Worm (Caenorhabditis elegans) whole organism, mixed stage, embryonic: ENCODE measurements around the gene R11D1.10.

Experiments used
- M03D4.4 ChIP-seq: sonication (generic microtip); optimal IDR thresholded peaks from 2 replicates; lab custom pipeline; 2017; ENCODE audit warnings: mild to moderate bottlenecking, missing genetic modification characterization, missing compliant biosample characterization
- bed-3 ChIP-seq: fragments of 200-800 bp; sonication (Bioruptor generic); optimal IDR thresholded peaks from 3 replicates; lab custom pipeline; 2018; ENCODE audit warnings: mild to moderate bottlenecking, missing genetic modification characterization, moderate library complexity, missing compliant biosample characterization
- blmp-1 ChIP-seq: fragments of 150-350 bp; optimal IDR thresholded peaks from 2 replicates; lab custom pipeline; 2014; ENCODE audit warnings: missing biosample characterization, missing genetic modification characterization
- ceh-39 ChIP-seq: fragments of 150-350 bp; optimal IDR thresholded peaks from 2 replicates; lab custom pipeline; 2014; ENCODE audit warnings: missing biosample characterization, missing genetic modification characterization
- ceh-43 ChIP-seq: fragments of 200-800 bp; sonication (Bioruptor generic); optimal IDR thresholded peaks from 2 replicates; lab custom pipeline; 2018; ENCODE audit warnings: mild to moderate bottlenecking, missing genetic modification characterization, moderate library complexity, missing compliant biosample characterization
- ces-1 ChIP-seq: fragments of 150-350 bp; optimal IDR thresholded peaks from 2 replicates; lab custom pipeline; 2014; ENCODE audit warnings: missing biosample characterization, missing genetic modification reagents, missing genetic modification characterization
- drap-1 ChIP-seq: fragments of 200-800 bp; sonication (Bioruptor generic); optimal IDR thresholded peaks from 3 replicates; lab custom pipeline; 2018; ENCODE audit warnings: mild to moderate bottlenecking, missing genetic modification characterization, missing compliant biosample characterization
- elt-1 ChIP-seq: sonication (generic microtip); optimal IDR thresholded peaks from 2 replicates; lab custom pipeline; 2017; ENCODE audit warnings: missing genetic modification characterization, mild to moderate bottlenecking, missing compliant biosample characterization, antibody characterized with exemption, moderate library complexity, borderline replicate concordance; ENCODE audit not compliant: insufficient read depth
- flh-1 ChIP-seq: fragments of 200-800 bp; sonication (Bioruptor generic); optimal IDR thresholded peaks from 2 replicates; lab custom pipeline; 2018; ENCODE audit warnings: mild to moderate bottlenecking, missing genetic modification characterization, moderate library complexity, missing compliant biosample characterization
- ham-2 ChIP-seq: fragments of 200-800 bp; sonication (Bioruptor generic); optimal IDR thresholded peaks from 2 replicates; lab custom pipeline; 2018; ENCODE audit warnings: mild to moderate bottlenecking, missing genetic modification characterization, missing compliant biosample characterization
- hlh-1 ChIP-seq: fragments of 150-350 bp; optimal IDR thresholded peaks from 2 replicates; lab custom pipeline; 2014; ENCODE audit warnings: missing biosample characterization, missing genetic modification reagents, missing genetic modification characterization
- lin-13 ChIP-seq: fragments of 150-350 bp; optimal IDR thresholded peaks from 2 replicates; lab custom pipeline; 2014; ENCODE audit warnings: missing biosample characterization, missing genetic modification characterization
- lin-32 ChIP-seq: fragments of 200-800 bp; sonication (Bioruptor generic); optimal IDR thresholded peaks from 2 replicates; lab custom pipeline; 2018; ENCODE audit warnings: mild to moderate bottlenecking, missing genetic modification characterization, missing compliant biosample characterization
- mab-5 ChIP-seq: fragments of 150-350 bp; optimal IDR thresholded peaks from 2 replicates; lab custom pipeline; 2014; ENCODE audit warnings: missing biosample characterization, missing genetic modification characterization
- mep-1 ChIP-seq: fragments of 150-350 bp; optimal IDR thresholded peaks from 2 replicates; lab custom pipeline; 2017; ENCODE audit warnings: missing biosample characterization, missing genetic modification reagents, missing genetic modification characterization, inconsistent platforms
- nhr-12 ChIP-seq: fragments of 150-350 bp; optimal IDR thresholded peaks from 2 replicates; lab custom pipeline; 2014; ENCODE audit warnings: missing biosample characterization, missing genetic modification characterization
- nhr-2 ChIP-seq: fragments of 150-350 bp; optimal IDR thresholded peaks from 2 replicates; lab custom pipeline; 2014; ENCODE audit warnings: missing biosample characterization, missing genetic modification characterization
- nhr-237 ChIP-seq: fragments of 150-350 bp; optimal IDR thresholded peaks from 2 replicates; lab custom pipeline; 2014; ENCODE audit warnings: missing biosample characterization, missing genetic modification characterization
- nhr-28 ChIP-seq: fragments of 150-350 bp; optimal IDR thresholded peaks from 2 replicates; lab custom pipeline; 2014; ENCODE audit warnings: missing biosample characterization, missing genetic modification characterization
- nhr-76 ChIP-seq: sonication (generic microtip); optimal IDR thresholded peaks from 2 replicates; lab custom pipeline; 2017; ENCODE audit warnings: missing biosample characterization, missing genetic modification characterization
- pha-4 ChIP-seq: fragments of 150-350 bp; optimal IDR thresholded peaks from 2 replicates; lab custom pipeline; 2018; ENCODE audit warnings: missing biosample characterization, missing genetic modification reagents, missing genetic modification characterization
- sem-2 ChIP-seq: fragments of 200-800 bp; sonication (Bioruptor generic); optimal IDR thresholded peaks from 2 replicates; lab custom pipeline; 2018; ENCODE audit warnings: mild to moderate bottlenecking, missing genetic modification characterization, missing compliant biosample characterization
- sptf-1 ChIP-seq: sonication (generic microtip); optimal IDR thresholded peaks from 2 replicates; lab custom pipeline; 2017; ENCODE audit warnings: mild to moderate bottlenecking, missing genetic modification characterization, moderate library complexity, missing compliant biosample characterization
- tbx-8 ChIP-seq: fragments of 200-800 bp; sonication (Bioruptor generic); optimal IDR thresholded peaks from 2 replicates; lab custom pipeline; 2018; ENCODE audit warnings: mild to moderate bottlenecking, missing genetic modification characterization, moderate library complexity, missing compliant biosample characterization
- unc-39 ChIP-seq: fragments of 150-350 bp; optimal IDR thresholded peaks from 2 replicates; lab custom pipeline; 2014; ENCODE audit warnings: missing biosample characterization, missing genetic modification characterization
- unc-62 ChIP-seq: fragments of 150-350 bp; optimal IDR thresholded peaks from 2 replicates; lab custom pipeline; 2014; ENCODE audit warnings: missing biosample characterization, missing genetic modification reagents, missing genetic modification characterization
- zip-8 ChIP-seq: fragments of 150-350 bp; optimal IDR thresholded peaks from 2 replicates; lab custom pipeline; 2014; ENCODE audit warnings: missing biosample characterization, missing genetic modification characterization

Gene R11D1.10

ce11 chrV:12741684-12742083 lies 12.4 kb downstream of the R11D1.10 start, which contains the start of gene hrg-7:
Gene hrg-7 (plus strand): TSS chrV:12742041.
- no peak for TF ChIP-seq pha-4 (tag; lab: Kevin White, UChicago)
- TF ChIP-seq lin-32 (GFP tag; lab: Kevin White, UChicago) = no peak
- no peak for TF ChIP-seq flh-1
- TF ChIP-seq drap-1 (GFP tag; lab: Kevin White, UChicago) = no peak
- TF ChIP-seq nhr-28 (tag; lab: Kevin White, UChicago) = no peak
- TF ChIP-seq nhr-237 (tag; lab: Kevin White, UChicago) = no peak
- no peak for TF ChIP-seq zip-8 (tag; lab: Kevin White, UChicago)
- TF ChIP-seq mep-1 (tag; lab: Kevin White, UChicago) = no peak
- no peak for TF ChIP-seq ces-1 (GFP tag; lab: Kevin White, UChicago)
- no peak for TF ChIP-seq lin-13 (tag; lab: Kevin White, UChicago)
- TF ChIP-seq ceh-43 = no peak
- TF ChIP-seq unc-62 (GFP tag; lab: Kevin White, UChicago) = no peak
- no peak for TF ChIP-seq nhr-2
- TF ChIP-seq ham-2 (GFP tag; lab: Kevin White, UChicago) = no peak
- no peak for TF ChIP-seq mab-5 (tag; lab: Kevin White, UChicago)

DNA sequence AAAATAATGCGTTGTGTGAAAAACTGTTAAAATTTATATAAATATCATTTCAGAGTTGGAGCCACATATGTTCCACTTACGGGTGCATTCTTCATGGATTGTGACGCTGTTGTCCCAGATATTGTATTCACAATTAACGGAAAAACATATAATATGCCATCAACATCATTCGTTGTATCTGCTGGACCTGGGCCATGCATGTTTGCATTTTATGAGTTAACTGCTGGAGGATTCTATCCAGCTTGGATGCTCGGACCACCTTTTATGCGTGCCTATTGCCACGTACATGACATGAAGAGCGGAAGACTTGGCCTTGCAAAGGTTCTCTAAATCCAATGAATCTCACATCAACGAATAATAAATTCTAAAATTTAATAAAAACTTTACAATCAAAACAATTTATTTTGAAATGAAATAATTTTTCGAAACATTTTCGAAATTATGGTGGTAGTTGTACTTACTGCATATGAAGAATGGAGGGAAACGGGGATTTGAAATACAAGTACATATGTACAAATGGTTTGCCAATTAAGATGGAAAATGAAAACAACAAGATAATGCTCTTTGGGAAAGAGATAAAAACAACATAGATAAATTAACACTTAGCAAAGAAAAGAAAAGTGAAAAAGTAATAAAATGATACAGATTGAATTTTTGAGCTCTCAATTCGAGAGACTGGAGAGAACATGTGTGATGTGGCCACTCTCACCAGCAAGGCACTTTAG lies 14.6 kb downstream of the R11D1.10 start:
- TF ChIP-seq unc-39 (tag; lab: Kevin White, UChicago) (no peak), unc-62 (GFP tag; lab: Kevin White, UChicago) (no peak), lin-13 (tag; lab: Kevin White, UChicago) (no peak), mep-1 (tag; lab: Kevin White, UChicago) (no peak), pha-4 (tag; lab: Kevin White, UChicago) (no peak), flh-1 (no peak), nhr-12 (tag; lab: Kevin White, UChicago) (no peak)

- TF ChIP-seq sptf-1 (no peak), elt-1 (tag; lab: Kevin White, UChicago) (no peak), nhr-28 (tag; lab: Kevin White, UChicago) (no peak), hlh-1 (tag; lab: Kevin White, UChicago) (no peak), nhr-12 (tag; lab: Kevin White, UChicago) (no peak), lin-32 (GFP tag; lab: Kevin White, UChicago) (no peak), sem-2 (no peak), lin-13 (tag; lab: Kevin White, UChicago) (no peak), bed-3 (no peak), ceh-39 (tag; lab: Kevin White, UChicago) (no peak), ham-2 (GFP tag; lab: Kevin White, UChicago) (no peak), unc-62 (GFP tag; lab: Kevin White, UChicago) (no peak), ceh-43 (no peak), zip-8 (tag; lab: Kevin White, UChicago) (no peak), blmp-1 (no peak)
Observed at ce11 chrV:12744979-12745378, 15.7 kb downstream of the R11D1.10 start, which contains the start of gene C15C8.7. Gene C15C8.7 (minus strand): TSS chrV:12745050.

DNA sequence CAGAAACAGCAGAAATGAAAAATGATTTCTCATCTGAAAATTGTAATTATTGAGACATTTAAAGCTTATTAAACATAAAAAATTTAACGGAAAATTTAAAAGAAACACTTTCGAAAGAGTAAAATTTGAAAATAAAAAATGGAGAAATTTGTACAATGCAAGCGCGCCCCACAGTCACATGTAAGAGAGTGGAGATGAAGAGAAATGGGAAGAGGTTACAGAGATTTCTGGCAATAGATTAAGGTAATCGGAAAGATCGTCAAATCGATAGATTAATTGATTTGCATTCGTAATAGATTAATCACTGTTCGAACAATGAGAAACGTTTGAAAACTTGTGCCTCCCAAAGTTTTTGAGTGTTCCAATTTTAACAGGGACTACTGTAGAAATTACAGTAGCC lies 18.1 kb downstream of the R11D1.10 start, which contains the start of gene C15C8.4:
TSS of gene C15C8.4 (minus strand) at position 33 of the 400 bp plus-strand sequence.
- TF ChIP-seq flh-1 = no peak
- peak; percentile 94 for TF ChIP-seq elt-1 (tag; lab: Kevin White, UChicago)
- no peak for TF ChIP-seq nhr-28 (tag; lab: Kevin White, UChicago)
- no peak for TF ChIP-seq M03D4.4 (tag; lab: Kevin White, UChicago)
- TF ChIP-seq pha-4 (tag; lab: Kevin White, UChicago) = no peak

DNA sequence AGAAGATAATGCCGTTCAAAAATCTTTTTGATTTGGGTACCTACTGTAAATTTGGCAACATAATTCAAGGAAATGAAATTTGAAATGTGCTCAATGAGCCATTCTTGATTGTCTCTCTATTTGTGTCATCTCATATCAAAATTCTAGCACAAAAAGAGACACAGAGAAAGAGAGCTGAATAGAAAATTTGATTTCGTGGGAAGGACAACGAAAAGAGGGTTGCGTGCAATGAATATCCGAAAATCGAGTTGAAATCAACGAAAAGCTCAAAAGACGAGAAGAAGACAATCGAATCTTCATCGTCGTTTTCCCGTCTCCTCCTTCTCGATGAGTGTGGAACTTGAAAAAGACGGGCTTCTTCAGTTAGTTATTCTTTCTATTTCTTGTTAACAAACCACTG lies 18.5 kb downstream of the R11D1.10 start, which contains the start of gene C15C8.5:
TSS of gene C15C8.5 (plus strand) at position 152 of the 400 bp plus-strand sequence.
- TF ChIP-seq sem-2 (no peak), ces-1 (GFP tag; lab: Kevin White, UChicago) (peak; percentile 97)

DNA sequence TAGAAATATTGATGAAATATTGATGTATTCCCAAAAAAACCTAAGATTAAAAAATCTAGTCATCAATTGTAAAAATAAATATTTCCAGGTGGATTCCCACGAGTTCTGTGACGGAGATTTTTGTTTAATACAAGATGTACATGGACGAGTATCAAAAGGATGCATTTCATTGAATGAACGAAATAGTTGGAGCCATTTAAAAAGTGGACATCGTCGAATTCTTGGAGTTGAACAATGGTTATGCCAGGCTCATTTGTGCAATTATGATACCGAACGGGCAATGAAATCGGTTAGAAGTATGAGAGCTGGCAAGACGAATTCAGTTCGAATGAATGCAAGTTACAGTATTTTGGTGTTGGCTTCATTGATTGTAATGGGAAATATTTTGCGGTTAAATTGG lies 20.2 kb downstream of the R11D1.10 start:
- TF ChIP-seq tbx-8 (no peak), nhr-12 (tag; lab: Kevin White, UChicago) (no peak), nhr-76 (tag; lab: Kevin White, UChicago) (no peak), nhr-2 (no peak), blmp-1 (no peak)
- TF ChIP-seq, all 35 proteins: peak for 0
